Fruit fly (Drosophila melanogaster): ENCODE measurements around the gene CG1677.

The CG1677 gene

dm6 chrX:7333298-7333743 lies 72.3 kb downstream of the CG1677 start (continued):
- peak; percentile 38 to 39 for TF ChIP-seq Hr51 (GFP tag; optimal IDR thresholded peaks at IDR 0.05)
- TF ChIP-seq mirr (GFP tag; optimal IDR thresholded peaks at IDR 0.05): peak; percentile 32
- 0 out of 2 replicates have a peak, but pooled peaks have one; percentile 19 for TF ChIP-seq vvl (GFP tag; IDR thresholded peaks at IDR 0.05)
- no peak for TF ChIP-seq Hmr (GFP tag; optimal IDR thresholded peaks at IDR 0.05)
- peak; percentile 57 for TF ChIP-seq CG2875 (GFP tag; optimal IDR thresholded peaks at IDR 0.05)
- no peak for TF ChIP-seq NK7.1 (GFP tag; optimal IDR thresholded peaks at IDR 0.05)
- peak; percentile 42 for TF ChIP-seq bab2 (GFP tag; optimal IDR thresholded peaks at IDR 0.05)
- TF ChIP-seq CG7372 (GFP tag; IDR thresholded peaks at IDR 0.05): no peak
- peak; percentile 53 for TF ChIP-seq Camta (GFP tag; optimal IDR thresholded peaks at IDR 0.05)
- no peak for TF ChIP-seq CG10267 (tag; optimal IDR thresholded peaks at IDR 0.05)
- no peak for TF ChIP-seq h (optimal IDR thresholded peaks at IDR 0.05)
- no peak for TF ChIP-seq YL-1 (GFP tag; optimal IDR thresholded peaks at IDR 0.05)
- peak; percentile 41; the same call in 1 of the 2 replicates for TF ChIP-seq CG14441 (GFP tag; IDR thresholded peaks at IDR 0.05)
- peak; percentile 8 for TF ChIP-seq CG6854 (GFP tag; optimal IDR thresholded peaks at IDR 0.05)
- TF ChIP-seq CG5953 (GFP tag; IDR thresholded peaks at IDR 0.05): peak; percentile 54; the same call in 1 of the 2 replicates
- TF ChIP-seq insv (GFP tag; optimal IDR thresholded peaks at IDR 0.05): peak in 1 of 2 experiments; percentile 16
- no peak for TF ChIP-seq CG5245 (GFP tag; optimal IDR thresholded peaks at IDR 0.05)
- peak; percentile 20 for TF ChIP-seq Bdp1 (GFP tag; optimal IDR thresholded peaks at IDR 0.05)
- peak; percentile 12 for TF ChIP-seq CG17568 (GFP tag; optimal IDR thresholded peaks at IDR 0.05)
- peak; percentile 87 for TF ChIP-seq onecut (GFP tag; IDR thresholded peaks at IDR 0.05)
- TF ChIP-seq CG11504 (tag; optimal IDR thresholded peaks at IDR 0.05): no peak
- TF ChIP-seq NC2β (GFP tag; optimal IDR thresholded peaks at IDR 0.05): peak; percentile 29
- peak; percentile 4 for TF ChIP-seq CG15479 (GFP tag; optimal IDR thresholded peaks at IDR 0.05)
- TF ChIP-seq HmgD (GFP tag; optimal IDR thresholded peaks at IDR 0.05): no peak
- TF ChIP-seq CG33557 (GFP tag; optimal IDR thresholded peaks at IDR 0.05): peak; percentile 74
- TF ChIP-seq CG11696 (GFP tag; IDR thresholded peaks at IDR 0.05): peak; percentile 64
- peak; percentile 63 for TF ChIP-seq CG1603 (tag; optimal IDR thresholded peaks at IDR 0.05)
- TF ChIP-seq CG10431 (GFP tag; optimal IDR thresholded peaks at IDR 0.05): peak; percentile 26
- no peak for TF ChIP-seq NFAT (GFP tag; IDR thresholded peaks at IDR 0.05)
- TF ChIP-seq CG10959 (GFP tag; IDR thresholded peaks at IDR 0.05): no peak
- peak; percentile 16 for TF ChIP-seq Fer3 (tag; optimal IDR thresholded peaks at IDR 0.05)
- TF ChIP-seq Nf-YC (tag; optimal IDR thresholded peaks at IDR 0.05): no peak
- peak; percentile 20 for TF ChIP-seq Blimp-1 (GFP tag; optimal IDR thresholded peaks at IDR 0.05)
- TF ChIP-seq maf-S (GFP tag; optimal IDR thresholded peaks at IDR 0.05): peak; percentile 31
- peak; percentile 53 for TF ChIP-seq HmgZ (tag; optimal IDR thresholded peaks at IDR 0.05)
- no peak for TF ChIP-seq CG2199 (GFP tag; IDR thresholded peaks at IDR 0.05)
- peak; percentile 34 for TF ChIP-seq schlank (tag; optimal IDR thresholded peaks at IDR 0.05)
- peak; percentile 21 for TF ChIP-seq Fer1 (GFP tag; optimal IDR thresholded peaks at IDR 0.05)
- TF ChIP-seq CG34376 (GFP tag; optimal IDR thresholded peaks at IDR 0.05): peak; percentile 57
- no peak for TF ChIP-seq Adf1 (GFP tag; IDR thresholded peaks at IDR 0.05)
- TF ChIP-seq dm (GFP tag; optimal IDR thresholded peaks at IDR 0.05): no peak
- no peak for TF ChIP-seq hkb (optimal IDR thresholded peaks at IDR 0.05)
- peak; percentile 72 for TF ChIP-seq hkb (GFP tag; IDR thresholded peaks at IDR 0.05)
- peak; percentile 64 for TF ChIP-seq CG3407 (GFP tag; optimal IDR thresholded peaks at IDR 0.05)
- peak; percentile 5 for TF ChIP-seq CG15011 (GFP tag; optimal IDR thresholded peaks at IDR 0.05)
- peak; percentile 49; the same call in 1 of the 2 replicates for TF ChIP-seq sim (GFP tag; IDR thresholded peaks at IDR 0.05)
- TF ChIP-seq CG2678 (tag; optimal IDR thresholded peaks at IDR 0.05): peak; percentile 49
- TF ChIP-seq CG18262 (tag; optimal IDR thresholded peaks at IDR 0.05): peak; percentile 13
- peak; percentile 75 for TF ChIP-seq Asciz (GFP tag; optimal IDR thresholded peaks at IDR 0.05)
- peak; percentile 59 for TF ChIP-seq CG10209 (GFP tag; optimal IDR thresholded peaks at IDR 0.05)
- TF ChIP-seq run (tag; optimal IDR thresholded peaks at IDR 0.05): no peak

All from whole organism, embryonic.